Worm (Caenorhabditis elegans): ENCODE results near the gene swm-1.

DNA sequence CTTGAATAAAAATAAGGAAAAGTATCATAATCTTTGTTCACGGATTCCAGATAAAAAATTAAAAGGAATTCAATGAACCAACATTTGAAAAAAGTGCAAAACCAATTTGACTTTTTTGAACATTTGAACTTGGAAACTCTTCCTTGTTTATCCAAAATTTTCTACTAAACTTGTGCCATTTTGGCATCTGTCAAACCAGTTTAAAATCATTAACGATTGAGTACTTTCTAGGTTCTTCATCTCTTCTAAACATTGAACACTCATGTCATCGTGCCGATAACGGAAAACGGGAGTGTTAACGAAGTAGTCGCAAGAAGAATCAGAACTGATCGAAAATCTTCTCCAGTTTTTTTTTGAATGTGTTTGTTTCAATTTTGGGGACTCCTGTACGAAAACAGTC is 29.6 kb upstream of the swm-1 start:
- TF ChIP-seq nhr-11 (tag; optimal IDR thresholded peaks at IDR 0.05) (no peak), snpc-4 (tag; optimal IDR thresholded peaks at IDR 0.05) (no peak), unc-62 (GFP tag; optimal IDR thresholded peaks at IDR 0.05) (no peak), ceh-82 (tag; optimal IDR thresholded peaks at IDR 0.05) (no peak), nhr-76 (tag; optimal IDR thresholded peaks at IDR 0.05) (no peak), elt-1 (tag; optimal IDR thresholded peaks at IDR 0.05) (no peak), fkh-10 (GFP tag; optimal IDR thresholded peaks at IDR 0.05) (no peak), nhr-77 (tag; optimal IDR thresholded peaks at IDR 0.05) (no peak), nhr-12 (tag; optimal IDR thresholded peaks at IDR 0.05) (no peak), nhr-67 (tag; optimal IDR thresholded peaks at IDR 0.05) (no peak), unc-39 (tag; optimal IDR thresholded peaks at IDR 0.05) (no peak)
